Worm (Caenorhabditis elegans) whole organism, L3 larva: ENCODE results near the gene math-3.
"Not testable (repeated sequence)": the region's sequence is repeated elsewhere in the genome, so short reads cannot be mapped to it uniquely, and the experiment has no call there.

Source experiments
- R02D3.7 ChIP-seq: fragments of 150-350 bp; optimal IDR thresholded peaks from 2 replicates; lab custom pipeline; 2014; ENCODE audit warnings: missing biosample characterization, missing genetic modification characterization
- ama-1 ChIP-seq: fragments of 150-350 bp; optimal IDR thresholded peaks from 2 replicates; lab custom pipeline; 2018
- ceh-16 ChIP-seq: sonication (generic microtip); optimal IDR thresholded peaks from 2 replicates; lab custom pipeline; 2017; ENCODE audit warnings: missing biosample characterization, missing genetic modification characterization
- ceh-28 ChIP-seq: fragments of 150-350 bp; optimal IDR thresholded peaks from 2 replicates; lab custom pipeline; 2014; ENCODE audit warnings: missing biosample characterization, missing genetic modification reagents, missing genetic modification characterization
- egl-5 ChIP-seq: fragments of 150-350 bp; optimal IDR thresholded peaks from 2 replicates; lab custom pipeline; 2017; ENCODE audit warnings: missing biosample characterization, missing genetic modification reagents, missing genetic modification characterization, inconsistent platforms
- elt-2 ChIP-seq: sonication (generic microtip); optimal IDR thresholded peaks from 2 replicates; lab custom pipeline; 2016; ENCODE audit warnings: missing genetic modification reagents, mild to moderate bottlenecking, missing genetic modification characterization, missing compliant biosample characterization
- elt-3 ChIP-seq, 3 experiments: fragments of 150-350 bp in 1 of 3; sonication (generic microtip) in 2 of 3; optimal IDR thresholded peaks; 2 replicates in 2 of 3; 4 replicates in 1 of 3; lab custom pipeline; 2014 to 2017; ENCODE audit warnings: missing biosample characterization in 3 of 3, missing genetic modification characterization in 3 of 3
- eor-1 ChIP-seq, 2 experiments: fragments of 150-350 bp; optimal IDR thresholded peaks; 2 replicates each; lab custom pipeline; 2014 to 2018; ENCODE audit warnings: missing biosample characterization in 2 of 2, missing genetic modification characterization in 2 of 2
- fkh-2 ChIP-seq: fragments of 150-350 bp; optimal IDR thresholded peaks from 2 replicates; lab custom pipeline; 2014; ENCODE audit warnings: missing biosample characterization, missing genetic modification reagents, missing genetic modification characterization
- hmg-11 ChIP-seq: sonication (generic microtip); optimal IDR thresholded peaks from 2 replicates; lab custom pipeline; 2016; ENCODE audit warnings: missing genetic modification characterization, missing compliant biosample characterization
- jun-1 ChIP-seq: fragments of 150-350 bp; optimal IDR thresholded peaks from 2 replicates; lab custom pipeline; 2014; ENCODE audit warnings: missing biosample characterization, missing genetic modification reagents, missing genetic modification characterization
- lin-15B ChIP-seq: fragments of 150-350 bp; optimal IDR thresholded peaks from 2 replicates; lab custom pipeline; 2014; ENCODE audit warnings: missing biosample characterization, missing genetic modification characterization
- lin-39 ChIP-seq: fragments of 150-350 bp; optimal IDR thresholded peaks from 2 replicates; lab custom pipeline; 2018; ENCODE audit warnings: missing biosample characterization, missing genetic modification reagents, missing genetic modification characterization
- mdl-1 ChIP-seq: fragments of 150-350 bp; optimal IDR thresholded peaks from 2 replicates; lab custom pipeline; 2014; ENCODE audit warnings: missing biosample characterization, missing genetic modification characterization
- nfya-1 ChIP-seq: sonication (generic microtip); optimal IDR thresholded peaks from 2 replicates; lab custom pipeline; 2017; ENCODE audit warnings: missing genetic modification characterization, mild to moderate bottlenecking, missing compliant biosample characterization, antibody characterized with exemption, moderate library complexity; ENCODE audit not compliant: insufficient read depth
- nhr-12 ChIP-seq: fragments of 150-350 bp; optimal IDR thresholded peaks from 2 replicates; lab custom pipeline; 2014; ENCODE audit warnings: missing biosample characterization, missing genetic modification characterization
- nhr-23 ChIP-seq: fragments of 150-350 bp; optimal IDR thresholded peaks from 2 replicates; lab custom pipeline; 2014; ENCODE audit warnings: missing biosample characterization, missing genetic modification reagents, missing genetic modification characterization
- nhr-237 ChIP-seq: fragments of 150-350 bp; optimal IDR thresholded peaks from 2 replicates; lab custom pipeline; 2014; ENCODE audit warnings: missing biosample characterization, missing genetic modification characterization
- nhr-25 ChIP-seq: sonication (generic microtip); optimal IDR thresholded peaks from 2 replicates; lab custom pipeline; 2017; ENCODE audit warnings: missing biosample characterization, missing genetic modification characterization
- nhr-28 ChIP-seq: fragments of 150-350 bp; optimal IDR thresholded peaks from 2 replicates; lab custom pipeline; 2014; ENCODE audit warnings: missing biosample characterization, missing genetic modification characterization
- nhr-77 ChIP-seq: fragments of 150-350 bp; optimal IDR thresholded peaks from 2 replicates; lab custom pipeline; 2014; ENCODE audit warnings: missing biosample characterization, missing genetic modification characterization
- pha-4 ChIP-seq: fragments of 150-350 bp; optimal IDR thresholded peaks from 2 replicates; lab custom pipeline; 2014; ENCODE audit warnings: missing biosample characterization, missing genetic modification reagents, missing genetic modification characterization
- pqm-1 ChIP-seq: fragments of 150-350 bp; optimal IDR thresholded peaks from 2 replicates; lab custom pipeline; 2017; ENCODE audit warnings: missing biosample characterization, missing genetic modification characterization, inconsistent platforms
- sea-2 ChIP-seq: fragments of 150-350 bp; sonication (generic microtip); optimal IDR thresholded peaks from 4 replicates; lab custom pipeline; 2014; ENCODE audit warnings: missing biosample characterization, missing genetic modification reagents, missing genetic modification characterization
- skn-1 ChIP-seq: fragments of 150-350 bp; optimal IDR thresholded peaks from 2 replicates; lab custom pipeline; 2014; ENCODE audit warnings: missing biosample characterization, missing genetic modification characterization
- snpc-4 ChIP-seq: fragments of 150-350 bp; optimal IDR thresholded peaks from 2 replicates; lab custom pipeline; 2014; ENCODE audit warnings: missing biosample characterization, missing genetic modification characterization
- tbx-2 ChIP-seq: sonication (generic microtip); optimal IDR thresholded peaks from 2 replicates; lab custom pipeline; 2016; ENCODE audit warnings: mild to moderate bottlenecking, missing genetic modification characterization, missing compliant biosample characterization
- unc-39 ChIP-seq: sonication (generic microtip); optimal IDR thresholded peaks from 4 replicates; lab custom pipeline; 2017; ENCODE audit warnings: missing biosample characterization, missing genetic modification characterization
- unc-62 ChIP-seq: fragments of 150-350 bp; sonication (generic microtip); optimal IDR thresholded peaks from 4 replicates; lab custom pipeline; 2014; ENCODE audit warnings: missing biosample characterization, missing genetic modification reagents, missing genetic modification characterization
- zag-1 ChIP-seq: fragments of 150-350 bp; optimal IDR thresholded peaks from 2 replicates; lab custom pipeline; 2014; ENCODE audit warnings: missing biosample characterization, missing genetic modification characterization

The math-3 gene

DNA sequence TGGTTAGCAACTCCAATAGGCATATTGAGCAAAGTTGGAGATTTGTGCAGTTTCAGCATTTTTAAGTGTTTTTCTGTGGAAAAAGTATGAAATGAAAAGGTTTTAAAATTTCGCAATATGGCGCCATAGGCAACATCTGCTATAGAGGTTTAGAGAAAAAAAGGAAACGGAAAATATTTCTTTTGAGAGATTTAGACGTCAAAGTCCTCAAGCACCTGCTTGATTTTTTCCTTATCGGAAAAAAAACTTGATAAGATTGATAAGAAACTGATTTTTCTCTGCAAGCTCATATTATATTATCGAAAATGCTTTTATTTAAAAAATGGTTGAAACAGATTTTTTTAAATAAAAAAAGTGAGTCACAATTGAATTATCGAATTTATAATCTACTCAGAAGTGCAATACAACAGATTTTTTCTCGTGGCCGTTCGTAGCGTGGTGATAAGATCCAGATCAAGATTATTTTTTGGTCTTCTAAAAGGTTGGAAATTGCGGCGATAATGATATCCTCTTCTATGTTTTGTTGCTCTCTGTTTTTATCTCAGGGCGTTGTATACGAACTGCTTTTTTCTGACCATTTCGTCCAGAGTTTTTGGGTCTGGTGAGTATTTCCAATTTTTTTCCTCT lies 48.2 kb downstream of the math-3 start, which contains the start of gene fbxc-19:
TSS of gene fbxc-19 (plus strand) at position 536 of the 627 bp plus-strand sequence.
- peak; percentile 31 for TF ChIP-seq nhr-77 (tag; lab: Kevin White, UChicago)
- TF ChIP-seq elt-3 (tag; optimal IDR thresholded peaks at IDR 0.05; lab: Kevin White, UChicago) = no peak
- TF ChIP-seq hmg-11 = peak; percentile 14
- peak; percentile 85 for TF ChIP-seq jun-1 (tag; lab: Kevin White, UChicago)
- peak; percentile 89 for TF ChIP-seq pha-4 (tag; lab: Kevin White, UChicago)
- TF ChIP-seq nhr-12 = no peak
- TF ChIP-seq nhr-23 = peak; percentile 62
- peak; percentile 53 for TF ChIP-seq egl-5 (tag; lab: Kevin White, UChicago)
- peak; percentile 79 for TF ChIP-seq ceh-28 (tag; lab: Kevin White, UChicago)
- TF ChIP-seq lin-15B (tag; lab: Kevin White, UChicago) = peak; percentile 21
- peak; percentile 26 for TF ChIP-seq mdl-1
- peak; percentile 98 for TF ChIP-seq pqm-1 (tag; lab: Kevin White, UChicago)
- TF ChIP-seq nhr-237 = no peak
- no peak for TF ChIP-seq zag-1
- no peak for TF ChIP-seq nhr-28 (tag; lab: Kevin White, UChicago)
- TF ChIP-seq skn-1 (tag; lab: Kevin White, UChicago) = peak; percentile 26
- TF ChIP-seq nfya-1 (tag; lab: Kevin White, UChicago) = peak; percentile 42
- no peak for TF ChIP-seq ceh-16 (tag; lab: Kevin White, UChicago)
- TF ChIP-seq R02D3.7 (tag; lab: Kevin White, UChicago) = peak; percentile 7
- TF ChIP-seq elt-2 = peak; percentile 99
- TF ChIP-seq fkh-2 (tag; lab: Kevin White, UChicago) = no peak
- no peak for TF ChIP-seq snpc-4 (tag; lab: Kevin White, UChicago)

DNA sequence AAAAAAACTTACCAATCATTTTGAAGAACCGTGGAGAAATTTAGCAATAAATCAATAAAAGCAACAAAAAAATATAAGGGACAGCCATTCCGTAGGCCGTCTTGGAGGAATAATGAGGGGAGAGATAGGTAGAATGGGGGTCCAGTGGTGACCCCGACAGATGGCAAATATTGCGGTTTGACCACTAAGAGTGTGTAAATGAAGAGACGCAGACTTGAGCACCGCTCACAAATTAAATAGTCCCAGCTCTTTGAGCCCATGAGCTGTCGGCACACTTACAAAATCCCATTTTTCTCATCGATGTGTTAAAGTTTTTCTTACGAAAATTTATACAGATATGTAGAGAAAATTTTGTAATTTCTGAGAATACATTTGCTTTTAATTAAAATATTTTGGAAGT lies 48.9 kb downstream of the math-3 start, which contains the start of gene fbxa-3:
TSS of gene fbxa-3 (minus strand) at position 101 of the 400 bp plus-strand sequence.
- TF ChIP-seq ama-1 (no peak), ceh-28 (tag; lab: Kevin White, UChicago) (no peak), nhr-25 (tag; lab: Kevin White, UChicago) (no peak), tbx-2 (tag; lab: Kevin White, UChicago) (no peak), nhr-23 (no peak), jun-1 (tag; lab: Kevin White, UChicago) (no peak), unc-62 (GFP tag; lab: Kevin White, UChicago) (no peak), nhr-77 (tag; lab: Kevin White, UChicago) (no peak), snpc-4 (tag; lab: Kevin White, UChicago) (no peak), R02D3.7 (tag; lab: Kevin White, UChicago) (no peak), sea-2 (GFP tag; lab: Kevin White, UChicago) (no peak), eor-1 (tag; optimal IDR thresholded peaks at IDR 0.05; lab: Kevin White, UChicago) (no peak), pha-4 (tag; lab: Kevin White, UChicago) (no peak), skn-1 (tag; lab: Kevin White, UChicago) (no peak), unc-39 (tag; lab: Kevin White, UChicago) (no peak)

DNA sequence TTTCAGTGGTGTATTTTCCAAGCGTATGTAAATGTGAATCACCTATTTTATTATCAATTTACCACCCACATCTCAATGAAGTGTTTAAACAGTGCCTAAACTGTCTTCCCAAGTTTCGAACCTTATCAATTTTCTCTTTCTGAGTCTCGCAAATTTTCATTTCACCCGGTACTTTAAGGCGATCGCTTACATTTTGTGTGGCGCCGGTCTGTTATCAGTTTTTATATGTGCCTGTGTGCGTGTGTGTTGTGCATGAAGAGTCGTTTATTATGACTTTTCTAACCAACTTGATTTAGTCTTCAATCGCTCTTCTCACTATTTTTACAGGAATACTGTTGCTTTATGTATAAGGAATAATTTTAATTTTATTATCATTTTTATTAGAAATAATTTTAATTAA lies 51.7 kb downstream of the math-3 start:
- TF ChIP-seq elt-2 = peak; percentile 57
- TF ChIP-seq, all 47 proteins: peak for 1; not testable (repeated sequence) for 46

DNA sequence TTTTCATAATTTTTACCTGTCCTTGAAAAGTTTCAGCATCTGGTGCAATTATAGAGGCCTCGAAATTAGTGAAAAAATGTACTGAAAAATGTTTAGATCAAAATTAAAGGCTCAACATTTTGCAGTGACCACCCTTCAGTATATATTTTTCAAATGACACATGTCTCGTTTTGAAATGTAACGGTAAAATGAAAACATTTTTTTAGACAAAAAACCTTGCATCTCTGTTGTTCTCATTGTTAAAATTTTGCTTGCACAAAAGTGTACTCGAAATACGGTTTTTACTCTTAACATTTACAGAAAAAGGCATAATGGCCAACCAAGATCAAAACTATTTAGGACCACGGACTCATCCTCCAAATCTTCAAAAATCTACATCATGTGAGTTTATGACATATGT lies 52.4 kb downstream of the math-3 start, which contains the start of gene math-41:
TSS of gene math-41 (plus strand) at position 301 of the 400 bp plus-strand sequence.
- TF ChIP-seq lin-39; nhr-28 (tag; lab: Kevin White, UChicago); unc-39 (tag; lab: Kevin White, UChicago): not testable (repeated sequence)
